Worm (Caenorhabditis elegans) whole organism, L2 larva: ENCODE results near the gene rft-1.

ENCODE experiments used
- R02D3.7 ChIP-seq: fragments of 150-350 bp; optimal IDR thresholded peaks from 2 replicates; lab custom pipeline; 2014; ENCODE audit warnings: missing biosample characterization, missing genetic modification characterization
- Y55F3AM.14 ChIP-seq: fragments of 200-800 bp; sonication (Bioruptor generic); optimal IDR thresholded peaks from 2 replicates; lab custom pipeline; 2018; ENCODE audit warnings: mild to moderate bottlenecking, missing genetic modification characterization, missing compliant biosample characterization
- ZK546.5 ChIP-seq: sonication (generic microtip); optimal IDR thresholded peaks from 2 replicates; lab custom pipeline; 2017; ENCODE audit warnings: missing biosample characterization, missing genetic modification characterization
- alr-1 ChIP-seq: fragments of 150-350 bp; optimal IDR thresholded peaks from 2 replicates; lab custom pipeline; 2014; ENCODE audit warnings: missing biosample characterization, missing genetic modification characterization
- aly-2 ChIP-seq: fragments of 150-350 bp; optimal IDR thresholded peaks from 2 replicates; lab custom pipeline; 2014; ENCODE audit warnings: missing biosample characterization, missing genetic modification characterization
- ama-1 ChIP-seq: fragments of 150-350 bp; optimal IDR thresholded peaks from 2 replicates; lab custom pipeline; 2018; ENCODE audit warnings: inconsistent platforms
- ceh-82 ChIP-seq: fragments of 150-350 bp; optimal IDR thresholded peaks from 2 replicates; lab custom pipeline; 2014; ENCODE audit warnings: missing biosample characterization, missing genetic modification characterization
- crh-2 ChIP-seq: sonication (generic microtip); optimal IDR thresholded peaks from 2 replicates; lab custom pipeline; 2017; ENCODE audit warnings: missing biosample characterization, missing genetic modification characterization
- dmd-4 ChIP-seq: sonication (generic microtip); optimal IDR thresholded peaks from 2 replicates; lab custom pipeline; 2017; ENCODE audit warnings: missing biosample characterization, missing genetic modification characterization
- elt-3 ChIP-seq: sonication (generic microtip); optimal IDR thresholded peaks from 2 replicates; lab custom pipeline; 2017; ENCODE audit warnings: missing biosample characterization, missing genetic modification characterization
- fos-1 ChIP-seq: fragments of 150-350 bp; optimal IDR thresholded peaks from 2 replicates; lab custom pipeline; 2014; ENCODE audit warnings: missing biosample characterization, missing genetic modification characterization
- gmeb-1 ChIP-seq: fragments of 150-350 bp; optimal IDR thresholded peaks from 2 replicates; lab custom pipeline; 2014; ENCODE audit warnings: missing biosample characterization, missing genetic modification characterization
- lin-11 ChIP-seq: fragments of 150-350 bp; sonication (generic microtip); optimal IDR thresholded peaks from 2 replicates; lab custom pipeline; 2014; ENCODE audit warnings: missing biosample characterization, missing genetic modification characterization, inconsistent platforms, mixed read lengths
- lin-13 ChIP-seq: fragments of 150-350 bp; optimal IDR thresholded peaks from 2 replicates; lab custom pipeline; 2014; ENCODE audit warnings: missing biosample characterization, missing genetic modification reagents, missing genetic modification characterization
- lin-39 ChIP-seq: fragments of 150-350 bp; optimal IDR thresholded peaks from 2 replicates; lab custom pipeline; 2014; ENCODE audit warnings: missing biosample characterization, missing genetic modification reagents, missing genetic modification characterization
- mab-5 ChIP-seq: fragments of 150-350 bp; optimal IDR thresholded peaks from 2 replicates; lab custom pipeline; 2014; ENCODE audit warnings: missing biosample characterization, missing genetic modification characterization
- mbf-1 ChIP-seq: sonication (generic microtip); optimal IDR thresholded peaks from 2 replicates; lab custom pipeline; 2017; ENCODE audit warnings: missing biosample characterization, missing genetic modification characterization
- nhr-10 ChIP-seq: sonication (generic microtip); optimal IDR thresholded peaks from 2 replicates; lab custom pipeline; 2017; ENCODE audit warnings: missing biosample characterization, missing genetic modification characterization
- nhr-11 ChIP-seq: fragments of 150-350 bp; optimal IDR thresholded peaks from 2 replicates; lab custom pipeline; 2014; ENCODE audit warnings: missing biosample characterization, missing genetic modification characterization
- nhr-129 ChIP-seq: fragments of 150-350 bp; optimal IDR thresholded peaks from 2 replicates; lab custom pipeline; 2014; ENCODE audit warnings: missing biosample characterization, missing genetic modification characterization
- nhr-21 ChIP-seq: fragments of 150-350 bp; optimal IDR thresholded peaks from 2 replicates; lab custom pipeline; 2014; ENCODE audit warnings: missing biosample characterization, missing genetic modification characterization
- nhr-23 ChIP-seq: fragments of 150-350 bp; optimal IDR thresholded peaks from 2 replicates; lab custom pipeline; 2014; ENCODE audit warnings: missing biosample characterization, missing genetic modification reagents, missing genetic modification characterization
- nhr-237 ChIP-seq: fragments of 150-350 bp; optimal IDR thresholded peaks from 2 replicates; lab custom pipeline; 2014; ENCODE audit warnings: missing biosample characterization, missing genetic modification characterization
- nhr-25 ChIP-seq: fragments of 150-350 bp; sonication (generic microtip); optimal IDR thresholded peaks from 3 replicates; lab custom pipeline; 2014; ENCODE audit warnings: missing biosample characterization, missing genetic modification characterization
- nhr-6 ChIP-seq: fragments of 150-350 bp; optimal IDR thresholded peaks from 2 replicates; lab custom pipeline; 2014; ENCODE audit warnings: missing biosample characterization, missing genetic modification characterization
- nhr-77 ChIP-seq: fragments of 150-350 bp; optimal IDR thresholded peaks from 2 replicates; lab custom pipeline; 2014; ENCODE audit warnings: missing biosample characterization, missing genetic modification characterization
- peb-1 ChIP-seq: fragments of 150-350 bp; optimal IDR thresholded peaks from 2 replicates; lab custom pipeline; 2014; ENCODE audit warnings: missing biosample characterization, missing genetic modification characterization
- skn-1 ChIP-seq: sonication (generic microtip); optimal IDR thresholded peaks from 2 replicates; lab custom pipeline; 2017; ENCODE audit warnings: missing biosample characterization, missing genetic modification characterization
- sma-9 ChIP-seq, 2 experiments: fragments of 150-350 bp in 1 of 2; sonication (generic microtip) in 1 of 2; optimal IDR thresholded peaks; 2 replicates each; lab custom pipeline; 2014 to 2016; ENCODE audit warnings: missing genetic modification characterization in 2 of 2, mild to moderate bottlenecking in 1 of 2, missing biosample characterization in 1 of 2, missing compliant biosample characterization in 1 of 2, missing genetic modification reagents in 1 of 2, moderate library complexity in 1 of 2
- snpc-4 ChIP-seq: fragments of 150-350 bp; optimal IDR thresholded peaks from 2 replicates; lab custom pipeline; 2014; ENCODE audit warnings: missing biosample characterization, missing genetic modification characterization
- unc-39 ChIP-seq: fragments of 150-350 bp; optimal IDR thresholded peaks from 2 replicates; lab custom pipeline; 2014; ENCODE audit warnings: missing biosample characterization, missing genetic modification characterization
- unc-55 ChIP-seq: fragments of 150-350 bp; sonication (generic microtip); optimal IDR thresholded peaks from 3 replicates; lab custom pipeline; 2014; ENCODE audit warnings: missing biosample characterization, missing genetic modification reagents, missing genetic modification characterization
- unc-62 ChIP-seq: fragments of 150-350 bp; optimal IDR thresholded peaks from 2 replicates; lab custom pipeline; 2014; ENCODE audit warnings: missing biosample characterization, missing genetic modification reagents, missing genetic modification characterization
- zag-1 ChIP-seq: fragments of 150-350 bp; optimal IDR thresholded peaks from 2 replicates; lab custom pipeline; 2014; ENCODE audit warnings: missing biosample characterization, missing genetic modification characterization
- ztf-1 ChIP-seq: fragments of 200-800 bp; sonication (Bioruptor generic); conservative IDR thresholded peaks from 2 replicates; pipeline ENCODE4 v1.3.6; 2022; ENCODE audit warnings: missing genetic modification characterization, missing compliant biosample characterization
- ztf-11 ChIP-seq: sonication (generic microtip); optimal IDR thresholded peaks from 2 replicates; lab custom pipeline; 2017; ENCODE audit warnings: missing biosample characterization, missing genetic modification characterization

The rft-1 gene

ce11 chrV:4432783-4433237 lies 10.2 kb downstream of the rft-1 start, which contains the start of gene Y47D7A.15:
TSS of gene Y47D7A.15 (minus strand) at chrV:4433187.
- TF ChIP-seq gmeb-1 (tag; lab: Kevin White, UChicago) (no peak), ztf-1 (GFP tag; lab: Robert Waterston, UW) (no peak), lin-11 (tag; lab: Kevin White, UChicago) (no peak), unc-62 (GFP tag; lab: Kevin White, UChicago) (no peak), R02D3.7 (tag; lab: Kevin White, UChicago) (no peak), alr-1 (tag; lab: Kevin White, UChicago) (no peak), lin-39 (tag; lab: Kevin White, UChicago) (no peak), ztf-11 (tag; lab: Kevin White, UChicago) (no peak), elt-3 (tag; lab: Kevin White, UChicago) (no peak), fos-1 (tag; lab: Kevin White, UChicago) (no peak), nhr-25 (tag; lab: Kevin White, UChicago) (no peak), crh-2 (tag; lab: Kevin White, UChicago) (no peak), nhr-6 (no peak), aly-2 (tag; lab: Kevin White, UChicago) (no peak), nhr-129 (no peak), nhr-23 (no peak)

- TF ChIP-seq fos-1 (tag; lab: Kevin White, UChicago) (no peak), lin-39 (tag; lab: Kevin White, UChicago) (no peak), nhr-77 (tag; lab: Kevin White, UChicago) (no peak), Y55F3AM.14 (GFP tag; lab: Kevin White, UChicago) (no peak)
Measured at ce11 chrV:4429576-4429975, 13.4 kb downstream of the rft-1 start, which contains the start of gene Y47D7A.12. TSS of gene Y47D7A.12 (minus strand) at chrV:4429676.

ce11 chrV:4428202-4428601 lies 14.8 kb downstream of the rft-1 start, which contains the start of gene Y47D7A.11:
TSS of gene Y47D7A.11 (minus strand) at chrV:4428302.
- TF ChIP-seq nhr-129 (no peak), nhr-10 (tag; lab: Kevin White, UChicago) (no peak), nhr-77 (tag; lab: Kevin White, UChicago) (no peak), zag-1 (no peak), snpc-4 (no peak), lin-13 (GFP tag; lab: Kevin White, UChicago) (no peak), unc-55 (GFP tag; lab: Kevin White, UChicago) (no peak), nhr-11 (tag; lab: Kevin White, UChicago) (no peak), nhr-21 (tag; lab: Kevin White, UChicago) (no peak)

- no peak for TF ChIP-seq nhr-11 (tag; lab: Kevin White, UChicago)
- no peak for TF ChIP-seq sma-9 (GFP tag; optimal IDR thresholded peaks at IDR 0.05; lab: Kevin White, UChicago)
- TF ChIP-seq sma-9 (tag; optimal IDR thresholded peaks at IDR 0.05; lab: Kevin White, UChicago), result no peak
- TF ChIP-seq ZK546.5 (tag; lab: Kevin White, UChicago), result no peak
- no peak for TF ChIP-seq ceh-82 (tag; lab: Kevin White, UChicago)
- TF ChIP-seq aly-2 (tag; lab: Kevin White, UChicago), result no peak
- no peak for TF ChIP-seq nhr-25 (tag; lab: Kevin White, UChicago)
- no peak for TF ChIP-seq ama-1 (lab: Kevin White, UChicago)
- TF ChIP-seq mab-5 (tag; lab: Kevin White, UChicago), result no peak
- no peak for TF ChIP-seq peb-1 (tag; lab: Kevin White, UChicago)
- TF ChIP-seq elt-3 (tag; lab: Kevin White, UChicago), result no peak
- TF ChIP-seq skn-1 (tag; lab: Kevin White, UChicago), result no peak
- no peak for TF ChIP-seq dmd-4 (tag; lab: Kevin White, UChicago)
- TF ChIP-seq lin-39 (tag; lab: Kevin White, UChicago), result no peak
Measured at ce11 chrV:4423860-4424401, 19.1 kb downstream of the rft-1 start, which contains the start of the genes Y47D7A.9 and Y47D7A.19. TSS of gene Y47D7A.9 (minus strand) at chrV:4423960. TSS of gene Y47D7A.19 (plus strand) at chrV:4424351.

- no peak for TF ChIP-seq aly-2 (tag; lab: Kevin White, UChicago)
- TF ChIP-seq skn-1 (tag; lab: Kevin White, UChicago), result no peak
- no peak for TF ChIP-seq snpc-4
- no peak for TF ChIP-seq nhr-237
- no peak for TF ChIP-seq fos-1 (tag; lab: Kevin White, UChicago)
- no peak for TF ChIP-seq ztf-11 (tag; lab: Kevin White, UChicago)
- no peak for TF ChIP-seq unc-39
- no peak for TF ChIP-seq mbf-1 (tag; lab: Kevin White, UChicago)
- TF ChIP-seq lin-39 (tag; lab: Kevin White, UChicago), result no peak
- TF ChIP-seq nhr-23, result no peak
- TF ChIP-seq gmeb-1 (tag; lab: Kevin White, UChicago), result no peak
- no peak for TF ChIP-seq ama-1 (lab: Kevin White, UChicago)
- no peak for TF ChIP-seq nhr-77 (tag; lab: Kevin White, UChicago)
- no peak for TF ChIP-seq nhr-129
Measured at ce11 chrV:4423087-4423486, 19.9 kb downstream of the rft-1 start.
